Fruit fly (Drosophila melanogaster): Measurements from ENCODE around the gene CG18269.

The CG18269 gene

DNA sequence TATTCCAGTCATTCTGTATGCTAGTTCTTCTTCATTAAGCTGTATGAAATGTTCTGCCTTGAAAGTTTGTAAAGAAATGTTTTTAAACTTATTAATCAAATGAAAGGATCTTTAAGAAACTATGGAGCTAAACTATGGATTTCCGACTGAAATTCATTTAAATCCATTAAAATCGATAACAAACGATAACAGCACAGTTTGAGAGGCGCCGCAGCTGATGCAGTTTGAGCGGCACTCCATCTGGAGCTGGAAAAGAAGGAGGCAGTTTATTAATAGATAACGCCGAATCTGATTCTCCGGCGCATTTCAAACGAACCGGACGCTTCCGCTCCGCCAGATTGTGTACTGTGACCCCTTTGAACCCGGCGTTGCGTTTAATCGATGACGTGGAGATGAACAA lies 23.8 kb upstream of the CG18269 start, which contains the start of gene CG31915:
Gene CG31915, plus strand, starts transcription at position 263 of the 400 bp plus-strand sequence.
- no peak for TF ChIP-seq Pif1B (GFP tag; optimal IDR thresholded peaks at IDR 0.05)
- 0 out of 2 replicates have a peak, but pooled peaks have one; percentile 22 for TF ChIP-seq CG32121 (GFP tag; IDR thresholded peaks at IDR 0.05)

DNA sequence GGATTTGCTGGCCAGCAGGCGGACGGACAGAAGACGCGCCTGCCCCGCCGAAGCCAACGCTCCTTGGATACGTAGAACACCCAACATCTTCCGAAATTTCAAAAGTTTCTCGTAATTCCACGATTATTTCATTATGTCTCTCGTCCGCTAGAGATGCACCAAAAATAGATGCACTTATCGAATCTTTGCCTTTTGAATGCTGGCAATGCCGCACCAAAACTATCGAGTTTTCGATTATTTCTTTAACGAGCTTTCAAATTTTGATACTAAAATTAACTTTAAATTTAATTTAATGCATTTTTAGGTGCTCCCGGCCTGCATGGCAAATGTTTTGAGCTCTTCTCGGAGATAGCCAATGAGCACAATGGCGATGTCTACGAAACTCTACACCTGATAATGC lies 19.6 kb upstream of the CG18269 start, which contains the start of gene Coq6:
Gene Coq6, minus strand, starts transcription at position 163 of the 400 bp plus-strand sequence.
- TF ChIP-seq CG4496 (GFP tag; IDR thresholded peaks at IDR 0.05): 0 out of 3 replicates have a peak, but pooled peaks have one; percentile 35
- no peak for TF ChIP-seq CG34367 (tag; optimal IDR thresholded peaks at IDR 0.05)

DNA sequence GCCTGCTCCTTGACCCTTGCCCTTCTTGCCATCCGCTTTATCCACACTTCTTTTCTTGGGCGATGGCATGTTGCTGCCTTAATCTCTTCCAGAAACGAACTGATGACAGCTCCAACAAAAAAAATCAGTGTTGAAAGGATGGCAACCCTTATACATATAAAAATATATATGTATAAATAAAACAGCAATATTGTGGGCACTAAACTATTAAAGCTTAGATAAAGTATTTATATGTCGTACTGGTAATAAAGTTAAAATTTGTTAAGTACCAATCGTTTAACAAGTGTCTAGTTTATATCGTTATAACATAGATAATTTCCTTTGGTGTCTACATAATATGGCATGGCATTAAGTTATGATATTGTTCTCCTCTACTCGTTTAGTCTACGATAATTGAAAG lies 15.0 kb upstream of the CG18269 start, which contains the start of gene tomb:
Gene tomb, minus strand, starts transcription at position 101 of the 400 bp plus-strand sequence.
- no peak for TF ChIP-seq CG13204 (GFP tag; optimal IDR thresholded peaks at IDR 0.05)
- TF ChIP-seq CG12605 (GFP tag; IDR thresholded peaks at IDR 0.05): no peak
- TF ChIP-seq CG34367 (tag; optimal IDR thresholded peaks at IDR 0.05): no peak
- TF ChIP-seq fd96Ca (GFP tag; IDR thresholded peaks at IDR 0.05): no peak
- no peak for TF ChIP-seq CG17806 (tag; optimal IDR thresholded peaks at IDR 0.05)
- no peak for TF ChIP-seq rn (GFP tag; IDR thresholded peaks at IDR 0.05)
- TF ChIP-seq CG9948 (tag; optimal IDR thresholded peaks at IDR 0.05): no peak
- TF ChIP-seq CG4496 (GFP tag; IDR thresholded peaks at IDR 0.05): no peak
- TF ChIP-seq EcR (GFP tag; optimal IDR thresholded peaks at IDR 0.05): no peak
- no peak for TF ChIP-seq gl (tag; optimal IDR thresholded peaks at IDR 0.05)
- no peak for TF ChIP-seq Snoo (tag; optimal IDR thresholded peaks at IDR 0.05)

DNA sequence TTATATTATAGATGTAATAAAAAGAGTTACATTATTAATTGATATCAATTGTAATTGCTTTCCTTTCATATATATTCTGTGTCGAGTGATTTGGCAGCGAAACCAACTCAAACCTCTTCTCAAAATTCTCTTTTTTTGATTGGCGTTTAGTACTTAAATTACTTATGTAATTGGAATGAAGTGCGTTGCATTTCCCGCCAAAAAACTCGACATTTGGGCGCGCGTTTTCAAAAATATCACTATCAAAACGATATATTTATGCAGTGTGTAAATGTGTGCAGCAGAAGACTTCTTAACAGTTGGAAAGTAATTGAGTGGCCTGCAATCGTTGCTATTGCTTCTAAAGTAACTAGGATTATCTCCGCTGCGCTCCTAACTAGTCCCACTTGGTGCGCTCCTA lies 14.6 kb upstream of the CG18269 start:
- TF ChIP-seq EcR (GFP tag; optimal IDR thresholded peaks at IDR 0.05): no peak
- no peak for TF ChIP-seq CG34367 (tag; optimal IDR thresholded peaks at IDR 0.05)
- no peak for TF ChIP-seq CG17806 (tag; optimal IDR thresholded peaks at IDR 0.05)
- no peak for TF ChIP-seq gl (tag; optimal IDR thresholded peaks at IDR 0.05)
- no peak for TF ChIP-seq CG12605 (GFP tag; IDR thresholded peaks at IDR 0.05)
- no peak for TF ChIP-seq CG32121 (GFP tag; IDR thresholded peaks at IDR 0.05)
- no peak for TF ChIP-seq CG13204 (GFP tag; optimal IDR thresholded peaks at IDR 0.05)
- no peak for TF ChIP-seq CG8301 (tag; optimal IDR thresholded peaks at IDR 0.05)
- TF ChIP-seq CG8159 (tag; optimal IDR thresholded peaks at IDR 0.05): no peak
- TF ChIP-seq CG14655 (GFP tag; optimal IDR thresholded peaks at IDR 0.05): no peak

DNA sequence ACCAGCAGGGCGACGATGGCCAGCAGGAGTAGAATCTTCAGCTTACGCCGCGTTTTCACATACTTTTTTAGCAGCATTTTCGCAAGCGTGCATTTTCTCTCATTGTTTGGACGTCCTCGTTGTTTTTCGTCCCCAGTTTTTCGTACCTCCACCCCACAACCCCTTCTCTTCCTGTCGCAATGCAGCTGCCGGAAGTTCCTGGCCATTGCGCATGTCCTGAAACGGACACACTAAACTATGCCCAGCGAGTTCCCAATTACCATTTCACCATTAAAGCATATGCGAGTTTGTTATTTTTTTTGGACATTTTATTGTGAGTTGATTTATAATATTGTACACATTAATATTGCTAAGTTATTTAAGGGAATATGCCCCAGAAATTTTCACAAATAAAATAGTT lies 12.6 kb upstream of the CG18269 start, which contains the start of gene CG14015:
Gene CG14015, minus strand, starts transcription at position 163 of the 400 bp plus-strand sequence.
- TF ChIP-seq CG8159 (tag; optimal IDR thresholded peaks at IDR 0.05) (no peak), CG34367 (tag; optimal IDR thresholded peaks at IDR 0.05) (no peak), Pif1B (GFP tag; optimal IDR thresholded peaks at IDR 0.05) (no peak), rn (GFP tag; IDR thresholded peaks at IDR 0.05) (no peak), gl (tag; optimal IDR thresholded peaks at IDR 0.05) (no peak), CG13204 (GFP tag; optimal IDR thresholded peaks at IDR 0.05) (no peak), EcR (GFP tag; optimal IDR thresholded peaks at IDR 0.05) (no peak), Pif1A (GFP tag; optimal IDR thresholded peaks at IDR 0.05) (no peak), CG17806 (tag; optimal IDR thresholded peaks at IDR 0.05) (no peak), D1 (tag; optimal IDR thresholded peaks at IDR 0.05) (no peak), CG15710 (tag; optimal IDR thresholded peaks at IDR 0.05) (no peak)

DNA sequence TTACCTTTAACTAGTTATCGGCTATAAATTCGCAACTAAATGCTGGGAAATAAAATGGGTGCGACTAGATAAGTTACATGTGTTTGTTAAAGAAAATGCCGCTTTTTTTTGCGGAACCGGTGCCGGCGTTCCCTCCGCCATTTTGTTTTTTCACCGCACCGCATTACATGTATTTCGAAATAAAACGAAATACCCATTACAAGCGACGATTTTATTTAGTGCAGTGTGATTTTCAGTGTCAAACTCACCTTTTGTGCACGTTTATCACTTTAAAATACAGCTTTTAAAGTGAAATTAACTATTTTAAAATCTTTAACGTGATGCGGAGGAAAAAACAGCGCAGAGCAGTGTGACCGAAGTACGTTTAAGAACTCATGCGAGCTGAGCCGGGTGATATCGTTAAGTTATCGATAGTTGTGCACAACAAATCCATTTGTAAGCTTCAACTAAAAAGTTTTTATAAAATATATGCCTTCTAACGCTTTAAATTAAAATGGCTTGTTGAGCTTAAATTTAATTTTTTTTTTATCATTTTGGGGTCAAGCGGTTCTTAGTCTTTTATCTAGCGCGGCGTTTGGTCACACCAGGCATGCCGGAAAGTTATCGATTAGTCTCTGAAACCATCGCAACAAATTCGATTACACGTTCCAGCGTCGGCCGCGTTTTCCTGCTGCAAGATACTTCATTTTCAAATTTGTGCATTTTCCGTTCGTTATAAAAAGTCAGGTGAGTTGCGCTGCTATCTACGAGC lies 9.5 kb upstream of the CG18269 start, which contains the start of the genes Hel25E and Lam:
Gene Hel25E, minus strand, starts transcription at position 380 of the 751 bp plus-strand sequence.
Gene Lam, plus strand, starts transcription at position 546 of the 751 bp plus-strand sequence.
- no peak for TF ChIP-seq CG12605 (GFP tag; IDR thresholded peaks at IDR 0.05)
- no peak for TF ChIP-seq CG15710 (tag; optimal IDR thresholded peaks at IDR 0.05)
- TF ChIP-seq EcR (GFP tag; optimal IDR thresholded peaks at IDR 0.05): no peak
- TF ChIP-seq CG34367 (tag; optimal IDR thresholded peaks at IDR 0.05): no peak
- TF ChIP-seq D1 (tag; optimal IDR thresholded peaks at IDR 0.05): no peak
- TF ChIP-seq Pif1B (GFP tag; optimal IDR thresholded peaks at IDR 0.05): no peak
- TF ChIP-seq CG14655 (GFP tag; optimal IDR thresholded peaks at IDR 0.05): no peak

DNA sequence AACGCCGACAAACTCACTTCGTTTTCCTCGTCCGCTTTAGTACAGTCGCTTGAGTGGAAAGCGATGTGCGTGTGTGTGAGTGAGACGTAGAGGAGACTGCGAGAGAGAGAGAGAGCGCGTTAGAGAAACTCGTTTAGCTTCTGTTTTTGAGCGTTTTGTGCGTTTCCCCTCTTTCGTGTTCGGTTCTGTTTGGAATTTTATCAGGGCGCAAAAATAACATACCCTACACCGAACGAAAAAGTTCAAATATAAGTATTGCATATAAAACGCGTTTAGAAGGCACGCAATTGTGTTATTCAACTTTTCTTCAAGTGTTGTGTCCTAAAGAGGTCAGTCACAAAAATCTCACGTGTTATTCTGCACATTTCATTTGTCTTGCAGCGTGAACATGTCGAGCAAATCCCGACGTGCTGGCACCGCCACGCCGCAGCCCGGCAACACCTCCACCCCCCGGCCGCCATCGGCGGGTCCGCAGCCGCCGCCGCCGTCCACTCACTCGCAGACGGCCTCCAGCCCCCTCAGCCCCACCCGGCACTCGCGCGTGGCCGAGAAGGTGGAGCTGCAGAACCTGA lies 8.6 kb upstream of the CG18269 start:
- TF ChIP-seq fd96Ca (GFP tag; IDR thresholded peaks at IDR 0.05): peak; percentile 70; the same call in 1 of the 3 replicates
- TF ChIP-seq Pif1B (GFP tag; optimal IDR thresholded peaks at IDR 0.05): no peak
- no peak for TF ChIP-seq gl (tag; optimal IDR thresholded peaks at IDR 0.05)
- peak; percentile 25 for TF ChIP-seq CG17806 (tag; optimal IDR thresholded peaks at IDR 0.05)
- TF ChIP-seq CG4496 (GFP tag; IDR thresholded peaks at IDR 0.05): peak; percentile 80
- no peak for TF ChIP-seq CG14655 (GFP tag; optimal IDR thresholded peaks at IDR 0.05)
- no peak for TF ChIP-seq rn (GFP tag; IDR thresholded peaks at IDR 0.05)
- no peak for TF ChIP-seq CG12605 (GFP tag; IDR thresholded peaks at IDR 0.05)
- TF ChIP-seq CG15710 (tag; optimal IDR thresholded peaks at IDR 0.05): no peak
- TF ChIP-seq CG34367 (tag; optimal IDR thresholded peaks at IDR 0.05): no peak
- TF ChIP-seq CG32121 (GFP tag; IDR thresholded peaks at IDR 0.05): peak; percentile 82
- peak; percentile 8 for TF ChIP-seq Snoo (tag; optimal IDR thresholded peaks at IDR 0.05)
- TF ChIP-seq EcR (GFP tag; optimal IDR thresholded peaks at IDR 0.05): peak; percentile 58
- TF ChIP-seq CG9948 (tag; optimal IDR thresholded peaks at IDR 0.05): no peak
- no peak for TF ChIP-seq D1 (tag; optimal IDR thresholded peaks at IDR 0.05)
- TF ChIP-seq Pif1A (GFP tag; optimal IDR thresholded peaks at IDR 0.05): no peak
- TF ChIP-seq CG13204 (GFP tag; optimal IDR thresholded peaks at IDR 0.05): no peak
- TF ChIP-seq CG8301 (tag; optimal IDR thresholded peaks at IDR 0.05): no peak
- TF ChIP-seq Ets98B (GFP tag; IDR thresholded peaks at IDR 0.05): peak; percentile 63; the same call in 1 of the 2 replicates
- TF ChIP-seq CG10348 (GFP tag; IDR thresholded peaks at IDR 0.05): no peak
- TF ChIP-seq CG8159 (tag; optimal IDR thresholded peaks at IDR 0.05): no peak

All from whole organism, pupa.